Worm (Caenorhabditis elegans): Measurements from ENCODE around the gene F11C1.7.

- TF ChIP-seq ama-1 (optimal IDR thresholded peaks at IDR 0.05) (no peak), F13C5.2 (tag; optimal IDR thresholded peaks at IDR 0.05) (no peak), flt-1 (GFP tag; IDR thresholded peaks at IDR 0.05) (no peak), tra-4 (tag; optimal IDR thresholded peaks at IDR 0.05) (no peak), hnd-1 (tag; optimal IDR thresholded peaks at IDR 0.05) (no peak), hmg-4 (GFP tag; optimal IDR thresholded peaks at IDR 0.05) (no peak), hmbx-1 (tag; optimal IDR thresholded peaks at IDR 0.05) (no peak), ceh-13 (GFP tag; optimal IDR thresholded peaks at IDR 0.05) (no peak), scrt-1 (GFP tag; IDR thresholded peaks at IDR 0.05) (no peak)
These were observed at the start of gene F11C1.7 for ce11 chrX:12989205-12989604.

Measured in whole organism, early embryonic.